Fruit fly (Drosophila melanogaster): ENCODE results near the gene CG6610.

DNA sequence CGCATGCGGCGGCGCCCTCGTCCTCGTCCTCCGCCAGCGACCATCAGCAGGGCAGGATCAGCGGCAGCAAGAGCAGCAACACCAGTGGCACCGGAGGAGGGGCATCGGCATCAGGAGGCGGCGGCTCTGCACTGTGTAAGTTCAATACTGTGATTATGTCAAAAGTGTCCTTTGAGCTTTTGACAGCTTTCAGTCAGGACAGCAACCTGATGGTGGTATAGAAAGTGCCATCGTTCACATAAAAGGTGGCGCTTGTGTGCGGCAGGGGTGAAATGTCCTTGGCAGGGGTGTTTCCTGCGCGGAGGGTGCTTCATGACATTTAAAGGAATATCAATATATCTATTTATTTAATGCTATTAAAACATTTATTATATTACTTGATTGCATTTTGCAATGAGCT is 28.3 kb downstream of the CG6610 start:
- TF ChIP-seq Hr78 (GFP tag; optimal IDR thresholded peaks at IDR 0.05) (no peak), fru (GFP tag; optimal IDR thresholded peaks at IDR 0.05) (no peak)
